Fruit fly (Drosophila melanogaster): ENCODE results near the gene Rsph9.

The Rsph9 gene

dm6 chr2L:17429788-17430587 is 17.6 kb upstream of the Rsph9 start (continued):
- TF ChIP-seq Usf (GFP tag; optimal IDR thresholded peaks at IDR 0.05): peak; percentile 67
- TF ChIP-seq Dip2 (GFP tag; IDR thresholded peaks at IDR 0.05): peak; percentile 40; the same call in 1 of the 2 replicates
- TF ChIP-seq mld (GFP tag; IDR thresholded peaks at IDR 0.05; ENCODE audit: partially characterized antibody): no peak
- TF ChIP-seq CG18764 (GFP tag; optimal IDR thresholded peaks at IDR 0.05): peak; percentile 89
- peak; percentile 94 for TF ChIP-seq CG14014 (GFP tag; IDR thresholded peaks at IDR 0.05)
- TF ChIP-seq vnd (GFP tag; IDR thresholded peaks at IDR 0.05; ENCODE audit: partially characterized antibody): no peak
- TF ChIP-seq CG12071 (GFP tag; optimal IDR thresholded peaks at IDR 0.05): peak; percentile 85
- TF ChIP-seq bcd (GFP tag; optimal IDR thresholded peaks at IDR 0.05): peak; percentile 94
- TF ChIP-seq CG14050 (GFP tag; IDR thresholded peaks at IDR 0.05): peak; percentile 80
- peak; percentile 88 for TF ChIP-seq Awh (GFP tag; IDR thresholded peaks at IDR 0.05)
- peak in 1 of 3 experiments; percentile 95 for TF ChIP-seq lola (GFP tag; optimal IDR thresholded peaks at IDR 0.05)
- peak; percentile 99 for TF ChIP-seq Sox102F (GFP tag; optimal IDR thresholded peaks at IDR 0.05)
- TF ChIP-seq ERR (GFP tag; optimal IDR thresholded peaks at IDR 0.05): no peak
- peak; percentile 34 for TF ChIP-seq NC2β (GFP tag; optimal IDR thresholded peaks at IDR 0.05)
- peak; percentile 40 for TF ChIP-seq tup (GFP tag; optimal IDR thresholded peaks at IDR 0.05)
- peak; percentile 48 to 51 for TF ChIP-seq Pdp1 (GFP tag; optimal IDR thresholded peaks at IDR 0.05)
- TF ChIP-seq Blimp-1 (GFP tag; optimal IDR thresholded peaks at IDR 0.05): peak; percentile 97
- TF ChIP-seq CG10565 (GFP tag; optimal IDR thresholded peaks at IDR 0.05): no peak
- TF ChIP-seq repo (GFP tag; optimal IDR thresholded peaks at IDR 0.05): peak; percentile 27
- TF ChIP-seq CG15073 (GFP tag; optimal IDR thresholded peaks at IDR 0.05): peak; percentile 35
- TF ChIP-seq Scr (GFP tag; IDR thresholded peaks at IDR 0.05; ENCODE audit: partially characterized antibody): no peak
- TF ChIP-seq CG4360 (GFP tag; IDR thresholded peaks at IDR 0.05): peak; percentile 75
- peak; percentile 98 for TF ChIP-seq CG17359 (tag; optimal IDR thresholded peaks at IDR 0.05)
- TF ChIP-seq fd3F (GFP tag; optimal IDR thresholded peaks at IDR 0.05): peak; percentile 81
- peak; percentile 93 for TF ChIP-seq croc (GFP tag; conservative IDR thresholded peaks at IDR 0.05)
- no peak for TF ChIP-seq CG4282 (GFP tag; optimal IDR thresholded peaks at IDR 0.05)
- peak; percentile 63 for TF ChIP-seq CG18011 (GFP tag; optimal IDR thresholded peaks at IDR 0.05)
- TF ChIP-seq Kr (GFP tag; optimal IDR thresholded peaks at IDR 0.05): no peak
- peak; percentile 30 for TF ChIP-seq Side (GFP tag; optimal IDR thresholded peaks at IDR 0.05)
- TF ChIP-seq oc (tag; optimal IDR thresholded peaks at IDR 0.05): peak; percentile 53
- TF ChIP-seq Dek (tag; optimal IDR thresholded peaks at IDR 0.05): peak; percentile 95
- no peak for TF ChIP-seq HLH4C (GFP tag; IDR thresholded peaks at IDR 0.05; ENCODE audit: partially characterized antibody)
- TF ChIP-seq ttk (GFP tag; IDR thresholded peaks at IDR 0.05): peak; percentile 95
- peak; percentile 93 for TF ChIP-seq CG6683 (GFP tag; optimal IDR thresholded peaks at IDR 0.05)
- no peak for TF ChIP-seq CG6791 (GFP tag; IDR thresholded peaks at IDR 0.05; ENCODE audit: partially characterized antibody)
- TF ChIP-seq HLH3B (GFP tag; IDR thresholded peaks at IDR 0.05): peak; percentile 89
- no peak for TF ChIP-seq CG11456 (GFP tag; IDR thresholded peaks at IDR 0.05)
- peak; percentile 65 for TF ChIP-seq Sry-β (GFP tag; optimal IDR thresholded peaks at IDR 0.05)
- TF ChIP-seq CG2875 (GFP tag; optimal IDR thresholded peaks at IDR 0.05): peak; percentile 81
- peak; percentile 89 for TF ChIP-seq chinmo (GFP tag; IDR thresholded peaks at IDR 0.05; ENCODE audit: partially characterized antibody)
- peak; percentile 36 for TF ChIP-seq CG16863 (GFP tag; optimal IDR thresholded peaks at IDR 0.05)
- peak; percentile 74 for TF ChIP-seq CG11696 (GFP tag; IDR thresholded peaks at IDR 0.05)
- TF ChIP-seq CG16779 (GFP tag; IDR thresholded peaks at IDR 0.05): no peak
- peak; percentile 36 for TF ChIP-seq en (GFP tag; optimal IDR thresholded peaks at IDR 0.05)
- peak; percentile 57 for TF ChIP-seq pros (GFP tag; optimal IDR thresholded peaks at IDR 0.05)
- TF ChIP-seq Myb (GFP tag; optimal IDR thresholded peaks at IDR 0.05): peak; percentile 39
- TF ChIP-seq Asciz (GFP tag; optimal IDR thresholded peaks at IDR 0.05): peak; percentile 98
